ENCODE assay signal across 3 worm cellular contexts in genomic region chrIV:7230198-7230597, ce11.
TF ChIP-seq lines count a peak whose summit lies in the region.

Gene cap-1 (minus strand): TSS chrIV:7230223.

TF ChIP-seq in whole organism, L1 larva, 84 proteins besides CTCF, POLR2A, EP300 and RAD21 (continued from another document and continues in another):
- TF ChIP-seq alr-1 (tag; optimal IDR thresholded peaks at IDR 0.05; lab: Kevin White, UChicago; ENCODE audit: borderline replicate concordance) (no peak), dsc-1 (tag; optimal IDR thresholded peaks at IDR 0.05; lab: Kevin White, UChicago) (peak; percentile 39), pax-3 (tag; optimal IDR thresholded peaks at IDR 0.05; lab: Kevin White, UChicago) (no peak), nhr-11 (tag; optimal IDR thresholded peaks at IDR 0.05; lab: Kevin White, UChicago) (no peak), vab-15 (tag; optimal IDR thresholded peaks at IDR 0.05; lab: Kevin White, UChicago) (peak; percentile 35), unc-130 (tag; optimal IDR thresholded peaks at IDR 0.05; lab: Kevin White, UChicago) (peak; percentile 85), pag-3 (tag; optimal IDR thresholded peaks at IDR 0.05; lab: Kevin White, UChicago; ENCODE audit: borderline replicate concordance, insufficient read depth) (no peak), mep-1 (tag; optimal IDR thresholded peaks at IDR 0.05; lab: Kevin White, UChicago) (peak; percentile 89), ets-5 (GFP tag; IDR thresholded peaks at IDR 0.05; lab: Robert Waterston, UW) (no peak), lin-15B (tag; optimal IDR thresholded peaks at IDR 0.05; lab: Kevin White, UChicago) (peak; percentile 69), ceh-8 (GFP tag; optimal IDR thresholded peaks at IDR 0.05; lab: Kevin White, UChicago) (no peak), nhr-90 (tag; optimal IDR thresholded peaks at IDR 0.05; lab: Kevin White, UChicago; ENCODE audit: poor library complexity) (peak; percentile 31), mab-9 (GFP tag; IDR thresholded peaks at IDR 0.05; lab: Robert Waterston, UW) (no peak), unc-62 (GFP tag; optimal IDR thresholded peaks at IDR 0.05; lab: Kevin White, UChicago) (no peak), elt-3 (tag; optimal IDR thresholded peaks at IDR 0.05; lab: Kevin White, UChicago) (peak in 2 of 6 experiments; percentile 5 to 82), sptf-1 (tag; optimal IDR thresholded peaks at IDR 0.05; lab: Kevin White, UChicago) (no peak), zag-1 (tag; optimal IDR thresholded peaks at IDR 0.05; lab: Kevin White, UChicago) (no peak), nhr-84 (tag; optimal IDR thresholded peaks at IDR 0.05; lab: Kevin White, UChicago) (no peak), lin-14 (GFP tag; optimal IDR thresholded peaks at IDR 0.05; lab: Kevin White, UChicago) (peak; percentile 87), hlh-17 (GFP tag; optimal IDR thresholded peaks at IDR 0.05; lab: Kevin White, UChicago; ENCODE audit: borderline replicate concordance) (no peak), pqm-1 (tag; optimal IDR thresholded peaks at IDR 0.05; lab: Kevin White, UChicago) (no peak), mef-2 (tag; optimal IDR thresholded peaks at IDR 0.05; lab: Kevin White, UChicago) (peak; percentile 2), lsy-2 (tag; optimal IDR thresholded peaks at IDR 0.05; lab: Kevin White, UChicago) (peak; percentile 57 to 87), C16A3.4 (tag; optimal IDR thresholded peaks at IDR 0.05; lab: Kevin White, UChicago) (peak; percentile 82), unc-98 (GFP tag; IDR thresholded peaks at IDR 0.05; lab: Robert Waterston, UW) (no peak), skn-1 (tag; optimal IDR thresholded peaks at IDR 0.05; lab: Kevin White, UChicago) (peak; percentile 66), fos-1 (tag; optimal IDR thresholded peaks at IDR 0.05; lab: Kevin White, UChicago) (peak; percentile 58), fkh-4 (tag; optimal IDR thresholded peaks at IDR 0.05; lab: Kevin White, UChicago; ENCODE audit: borderline replicate concordance) (no peak), isw-1 (GFP tag; IDR thresholded peaks at IDR 0.05; lab: Robert Waterston, UW) (peak; percentile 32), egl-13 (tag; optimal IDR thresholded peaks at IDR 0.05; lab: Kevin White, UChicago) (peak; percentile 47), ztf-11 (tag; optimal IDR thresholded peaks at IDR 0.05; lab: Kevin White, UChicago) (no peak), nhr-76 (tag; optimal IDR thresholded peaks at IDR 0.05; lab: Kevin White, UChicago) (no peak), hpl-2 (GFP tag; optimal IDR thresholded peaks at IDR 0.05; lab: Kevin White, UChicago) (no peak), xbp-1 (tag; optimal IDR thresholded peaks at IDR 0.05; lab: Kevin White, UChicago) (peak; percentile 64), ceh-88 (GFP tag; IDR thresholded peaks at IDR 0.05; lab: Robert Waterston, UW) (no peak; the same call in 1 of the 2 replicates), nhr-237 (tag; optimal IDR thresholded peaks at IDR 0.05; lab: Kevin White, UChicago) (peak; percentile 13), zip-4 (GFP tag; optimal IDR thresholded peaks at IDR 0.05; lab: Kevin White, UChicago) (no peak), hlh-4 (tag; optimal IDR thresholded peaks at IDR 0.05; lab: Kevin White, UChicago) (no peak), unc-30 (tag; optimal IDR thresholded peaks at IDR 0.05; lab: Kevin White, UChicago) (no peak), ces-1 (GFP tag; optimal IDR thresholded peaks at IDR 0.05; lab: Kevin White, UChicago) (no peak), Y116A8C.19 (tag; optimal IDR thresholded peaks at IDR 0.05; lab: Kevin White, UChicago; ENCODE audit: borderline replicate concordance) (no peak), F16B12.6 (tag; optimal IDR thresholded peaks at IDR 0.05; lab: Kevin White, UChicago) (peak; percentile 27), fkh-8 (tag; optimal IDR thresholded peaks at IDR 0.05; lab: Kevin White, UChicago) (peak; percentile 68), nhr-12 (tag; optimal IDR thresholded peaks at IDR 0.05; lab: Kevin White, UChicago) (no peak)

TF ChIP-seq in whole organism, L3 larva, 47 proteins besides CTCF, POLR2A, EP300 and RAD21 (continued from another document):
- TF ChIP-seq ztf-11 (tag; optimal IDR thresholded peaks at IDR 0.05; lab: Kevin White, UChicago) (no peak), nfya-1 (tag; optimal IDR thresholded peaks at IDR 0.05; lab: Kevin White, UChicago; ENCODE audit: insufficient read depth) (peak; percentile 68), jun-1 (tag; optimal IDR thresholded peaks at IDR 0.05; lab: Kevin White, UChicago) (peak; percentile 28), nhr-76 (tag; optimal IDR thresholded peaks at IDR 0.05; lab: Kevin White, UChicago) (no peak), egl-5 (tag; optimal IDR thresholded peaks at IDR 0.05; lab: Kevin White, UChicago) (peak; percentile 52), fkh-10 (GFP tag; optimal IDR thresholded peaks at IDR 0.05; lab: Kevin White, UChicago) (no peak), pha-4 (tag; optimal IDR thresholded peaks at IDR 0.05; lab: Kevin White, UChicago) (peak; percentile 92), lin-39 (tag; optimal IDR thresholded peaks at IDR 0.05; lab: Kevin White, UChicago) (no peak), lin-15B (tag; optimal IDR thresholded peaks at IDR 0.05; lab: Kevin White, UChicago) (peak; percentile 88), lsy-12 (tag; optimal IDR thresholded peaks at IDR 0.05; lab: Kevin White, UChicago) (no peak), mml-1 (tag; optimal IDR thresholded peaks at IDR 0.05; lab: Kevin White, UChicago) (no peak), fkh-2 (tag; optimal IDR thresholded peaks at IDR 0.05; lab: Kevin White, UChicago) (no peak), skn-1 (tag; optimal IDR thresholded peaks at IDR 0.05; lab: Kevin White, UChicago) (no peak), snpc-4 (tag; optimal IDR thresholded peaks at IDR 0.05; lab: Kevin White, UChicago) (peak; percentile 80), nhr-12 (tag; optimal IDR thresholded peaks at IDR 0.05; lab: Kevin White, UChicago) (no peak), ceh-9 (tag; optimal IDR thresholded peaks at IDR 0.05; lab: Kevin White, UChicago) (no peak), unc-62 (GFP tag; optimal IDR thresholded peaks at IDR 0.05; lab: Kevin White, UChicago) (no peak), nhr-237 (tag; optimal IDR thresholded peaks at IDR 0.05; lab: Kevin White, UChicago) (no peak), elt-1 (tag; optimal IDR thresholded peaks at IDR 0.05; lab: Kevin White, UChicago) (no peak), ceh-28 (tag; optimal IDR thresholded peaks at IDR 0.05; lab: Kevin White, UChicago) (peak; percentile 73), elt-2 (tag; optimal IDR thresholded peaks at IDR 0.05; lab: Kevin White, UChicago) (peak; percentile 33), mdl-1 (tag; optimal IDR thresholded peaks at IDR 0.05; lab: Kevin White, UChicago) (no peak), fos-1 (tag; optimal IDR thresholded peaks at IDR 0.05; lab: Kevin White, UChicago) (peak; percentile 50), elt-3 (tag; optimal IDR thresholded peaks at IDR 0.05; lab: Kevin White, UChicago) (no peak), nhr-77 (tag; optimal IDR thresholded peaks at IDR 0.05; lab: Kevin White, UChicago) (no peak), nhr-25 (tag; optimal IDR thresholded peaks at IDR 0.05; lab: Kevin White, UChicago) (peak; percentile 44), pqm-1 (tag; optimal IDR thresholded peaks at IDR 0.05; lab: Kevin White, UChicago) (peak; percentile 53)

TF ChIP-seq in whole organism, young adult, 124 proteins besides CTCF, POLR2A, EP300 and RAD21 (continued from another document):
- TF ChIP-seq let-607 (tag; optimal IDR thresholded peaks at IDR 0.05; lab: Kevin White, UChicago) (no peak), K12H6.12 (tag; optimal IDR thresholded peaks at IDR 0.05; lab: Kevin White, UChicago) (peak; percentile 0), ztf-18 (tag; optimal IDR thresholded peaks at IDR 0.05; lab: Kevin White, UChicago) (peak; percentile 32), snpc-3.4 (tag; optimal IDR thresholded peaks at IDR 0.05; lab: Kevin White, UChicago) (peak; percentile 52)
